Worm (Caenorhabditis elegans): ENCODE results near the gene dve-1.

ce11 chrX:433029-433693, 451 bp downstream of the dve-1 start:
- TF ChIP-seq T22C8.4 (GFP tag; IDR thresholded peaks at IDR 0.05) (no peak), ref-1 (GFP tag; conservative IDR thresholded peaks at IDR 0.05) (no peak), med-1 (GFP tag; optimal IDR thresholded peaks at IDR 0.05; ENCODE audit: insufficient read depth) (no peak), ztf-23 (GFP tag; IDR thresholded peaks at IDR 0.05) (no peak), klf-2 (GFP tag; conservative IDR thresholded peaks at IDR 0.05) (no peak), ztf-29 (GFP tag; IDR thresholded peaks at IDR 0.05) (no peak), cog-1 (tag; optimal IDR thresholded peaks at IDR 0.05) (no peak)

All from whole organism, midembryonic.